Fruit fly (Drosophila melanogaster): ENCODE results near the gene CG14551.
A peak's percentile ranks its signal among the peaks of the same experiment; 100 is the strongest.

CG14551 gene

DNA sequence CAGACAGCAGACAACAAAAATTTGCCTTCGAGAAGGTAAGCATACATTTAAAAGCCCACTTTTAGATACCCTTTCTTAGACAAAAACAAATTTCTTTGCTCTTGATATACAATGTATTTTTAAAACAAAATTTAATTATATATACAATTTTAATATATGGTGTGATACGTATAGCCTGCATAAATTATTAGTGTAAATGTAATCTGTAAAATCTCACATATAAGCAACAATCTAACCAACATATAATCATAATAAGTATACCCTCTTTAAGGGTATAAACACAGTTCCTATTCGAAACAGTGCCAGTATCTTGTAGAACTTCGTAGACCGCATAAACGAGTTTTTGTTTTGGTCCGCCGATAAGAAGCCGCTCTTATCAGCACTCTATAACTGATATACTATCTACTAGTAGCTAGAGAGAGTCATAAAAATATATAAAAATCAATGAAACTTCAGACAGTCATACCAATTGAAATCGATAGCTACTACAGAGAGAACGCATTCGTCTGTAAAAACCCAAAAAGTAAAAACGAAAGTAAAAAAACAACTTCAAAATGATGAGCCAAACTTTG is 48.5 kb downstream of the CG14551 start, which contains the start of gene Kaz-m1 (continued):
- no peak for TF ChIP-seq nom (GFP tag; optimal IDR thresholded peaks at IDR 0.05)
- TF ChIP-seq CG8765 (GFP tag; IDR thresholded peaks at IDR 0.05): no peak
- TF ChIP-seq ewg (GFP tag; optimal IDR thresholded peaks at IDR 0.05): no peak
- TF ChIP-seq CG10565 (GFP tag; optimal IDR thresholded peaks at IDR 0.05): no peak
- TF ChIP-seq insv (GFP tag; optimal IDR thresholded peaks at IDR 0.05): peak in 1 of 2 experiments; percentile 2
- no peak for TF ChIP-seq sisA (GFP tag; IDR thresholded peaks at IDR 0.05)
- no peak for TF ChIP-seq CG6654 (GFP tag; optimal IDR thresholded peaks at IDR 0.05)
- no peak for TF ChIP-seq CG12744 (GFP tag; optimal IDR thresholded peaks at IDR 0.05)
- TF ChIP-seq Hand (GFP tag; optimal IDR thresholded peaks at IDR 0.05): no peak
- TF ChIP-seq gsb (GFP tag; IDR thresholded peaks at IDR 0.05): no peak
- TF ChIP-seq nerfin-1 (tag; optimal IDR thresholded peaks at IDR 0.05): peak; percentile 50
- no peak; the same call in 1 of the 2 replicates for TF ChIP-seq HLH3B (GFP tag; IDR thresholded peaks at IDR 0.05)
- peak; percentile 58 for TF ChIP-seq dmrt99B (tag; optimal IDR thresholded peaks at IDR 0.05)
- no peak for TF ChIP-seq lilli (GFP tag; optimal IDR thresholded peaks at IDR 0.05)
- no peak for TF ChIP-seq CG31224 (GFP tag; IDR thresholded peaks at IDR 0.05)
- TF ChIP-seq sd (tag; optimal IDR thresholded peaks at IDR 0.05): no peak
- TF ChIP-seq rib (GFP tag; IDR thresholded peaks at IDR 0.05): no peak
- no peak for TF ChIP-seq Awh (GFP tag; IDR thresholded peaks at IDR 0.05)
- no peak for TF ChIP-seq CG16813 (GFP tag; IDR thresholded peaks at IDR 0.05; ENCODE audit: partially characterized antibody)
- TF ChIP-seq Pdp1 (GFP tag; optimal IDR thresholded peaks at IDR 0.05): no peak
- TF ChIP-seq Blimp-1 (GFP tag; optimal IDR thresholded peaks at IDR 0.05): peak; percentile 57
- no peak for TF ChIP-seq CG8478 (optimal IDR thresholded peaks at IDR 0.05)
- no peak for TF ChIP-seq CG7963 (GFP tag; IDR thresholded peaks at IDR 0.05; ENCODE audit: partially characterized antibody)
- no peak for TF ChIP-seq CG1603 (tag; optimal IDR thresholded peaks at IDR 0.05)
- TF ChIP-seq Antp (GFP tag; optimal IDR thresholded peaks at IDR 0.05): no peak
- peak; percentile 31 for TF ChIP-seq CG3281 (GFP tag; optimal IDR thresholded peaks at IDR 0.05)
- TF ChIP-seq Dp (GFP tag; optimal IDR thresholded peaks at IDR 0.05): no peak

DNA sequence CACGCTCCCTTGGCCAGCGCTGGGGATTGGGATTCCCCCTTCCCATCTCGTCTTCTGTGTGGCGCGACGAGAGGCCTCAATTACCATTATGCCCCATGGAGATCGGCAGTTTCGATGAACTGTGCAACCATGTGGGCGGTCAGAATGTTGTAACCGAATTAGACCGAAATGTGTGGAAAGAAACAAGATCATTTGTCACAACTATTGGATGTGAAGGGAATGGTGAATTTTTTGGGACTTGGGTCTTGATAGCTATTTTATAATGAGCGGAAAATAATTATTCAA is 49.2 kb downstream of the CG14551 start:
- no peak for TF ChIP-seq sc (optimal IDR thresholded peaks at IDR 0.05)
- no peak for TF ChIP-seq sc (GFP tag; optimal IDR thresholded peaks at IDR 0.05)
- no peak for TF ChIP-seq CG16815 (GFP tag; optimal IDR thresholded peaks at IDR 0.05)
- no peak for TF ChIP-seq CG10267 (tag; optimal IDR thresholded peaks at IDR 0.05)
- TF ChIP-seq bbx (GFP tag; IDR thresholded peaks at IDR 0.05; ENCODE audit: partially characterized antibody): no peak
- TF ChIP-seq CG1233 (GFP tag; optimal IDR thresholded peaks at IDR 0.05): no peak
- no peak for TF ChIP-seq CG11085 (GFP tag; IDR thresholded peaks at IDR 0.05)
- TF ChIP-seq cad (GFP tag; optimal IDR thresholded peaks at IDR 0.05): no peak
- peak in 1 of 2 experiments; percentile 23 for TF ChIP-seq Pdp1 (GFP tag; optimal IDR thresholded peaks at IDR 0.05)
- peak; percentile 91 for TF ChIP-seq HLHmδ (GFP tag; optimal IDR thresholded peaks at IDR 0.05)
- peak; percentile 63 for TF ChIP-seq kni (GFP tag; optimal IDR thresholded peaks at IDR 0.05)
- no peak for TF ChIP-seq HLH4C (GFP tag; IDR thresholded peaks at IDR 0.05; ENCODE audit: partially characterized antibody)
- 0 out of 2 replicates have a peak, but pooled peaks have one; percentile 2 for TF ChIP-seq CG32532 (GFP tag; IDR thresholded peaks at IDR 0.05)
- no peak for TF ChIP-seq Hsf (GFP tag; optimal IDR thresholded peaks at IDR 0.05)
- TF ChIP-seq Gug (GFP tag; IDR thresholded peaks at IDR 0.05): no peak
- peak; percentile 74; the same call in 2 of the 3 replicates for TF ChIP-seq sr (GFP tag; IDR thresholded peaks at IDR 0.05)
- TF ChIP-seq CG14860 (GFP tag; IDR thresholded peaks at IDR 0.05; ENCODE audit: partially characterized antibody): no peak
- TF ChIP-seq pan (optimal IDR thresholded peaks at IDR 0.05): no peak
- peak in 1 of 2 experiments; percentile 27 for TF ChIP-seq pan (GFP tag; optimal IDR thresholded peaks at IDR 0.05 in 1 of 2, IDR thresholded peaks at IDR 0.05 in 1 of 2)
- TF ChIP-seq seq (GFP tag; IDR thresholded peaks at IDR 0.05): no peak

Data from whole organism, embryonic.